Worm (Caenorhabditis elegans): ENCODE measurements around the gene rps-13.
A peak's percentile ranks its signal among the peaks of the same experiment; 100 is the strongest.

ce11 chrIII:6421473-6421872 is 46.7 kb upstream of the rps-13 start:
- TF ChIP-seq hmg-20 (GFP tag; IDR thresholded peaks at IDR 0.05) (no peak), F57C9.4 (tag; optimal IDR thresholded peaks at IDR 0.05) (no peak), nfya-2 (GFP tag; IDR thresholded peaks at IDR 0.05) (no peak), ztf-28 (GFP tag; IDR thresholded peaks at IDR 0.05) (no peak), ama-1 (optimal IDR thresholded peaks at IDR 0.05) (peak; percentile 43), ama-1 (GFP tag; optimal IDR thresholded peaks at IDR 0.05) (no peak), nfya-1 (tag; optimal IDR thresholded peaks at IDR 0.05; ENCODE audit: borderline replicate concordance, insufficient read depth) (no peak), madf-3 (GFP tag; IDR thresholded peaks at IDR 0.05) (no peak), C06A6.2 (GFP tag; conservative IDR thresholded peaks at IDR 0.05) (no peak), lin-26 (GFP tag; IDR thresholded peaks at IDR 0.05) (no peak), F57A8.1 (GFP tag; optimal IDR thresholded peaks at IDR 0.05) (no peak), cebp-2 (GFP tag; IDR thresholded peaks at IDR 0.05) (no peak), dox-1 (GFP tag; IDR thresholded peaks at IDR 0.05) (no peak)

Measured in whole organism, young adult.